Fruit fly (Drosophila melanogaster) whole organism, prepupa: ENCODE data around the gene Ser.

ENCODE experiments used
- Blimp-1 ChIP-seq: fragments of 200-800 bp; sonication (Bioruptor generic); optimal IDR thresholded peaks from 3 replicates; lab custom pipeline; 2017; ENCODE audit warnings: missing biosample characterization, missing genetic modification characterization, mild to moderate bottlenecking, moderate library complexity, missing genetic modification reagents
- CG11294 ChIP-seq: fragments of 200-800 bp; sonication (Bioruptor generic); IDR thresholded peaks from 2 replicates; pipeline ENCODE4 v1.3.6; 2022; ENCODE audit warnings: missing biosample characterization, missing genetic modification characterization
- CG11762 ChIP-seq: fragments of 200-800 bp; sonication (Bioruptor generic); optimal IDR thresholded peaks from 3 replicates; lab custom pipeline; 2016; ENCODE audit warnings: missing biosample characterization, missing genetic modification characterization; ENCODE audit not compliant: insufficient read depth
- CG11902 ChIP-seq: fragments of 200-800 bp; sonication (Bioruptor generic); optimal IDR thresholded peaks from 3 replicates; lab custom pipeline; 2016; ENCODE audit warnings: missing biosample characterization, missing genetic modification characterization
- CG15336 ChIP-seq: fragments of 200-800 bp; sonication (Bioruptor generic); IDR thresholded peaks from 2 replicates; pipeline ENCODE4 v1.3.6; 2022; ENCODE audit warnings: missing biosample characterization, missing genetic modification characterization
- CG1621 ChIP-seq: fragments of 200-800 bp; sonication (Bioruptor generic); optimal IDR thresholded peaks from 3 replicates; lab custom pipeline; 2018; ENCODE audit warnings: missing biosample characterization, mild to moderate bottlenecking, missing genetic modification characterization
- CG16779 ChIP-seq: fragments of 200-800 bp; sonication (Bioruptor generic); optimal IDR thresholded peaks from 3 replicates; lab custom pipeline; 2017; ENCODE audit warnings: missing biosample characterization, mild to moderate bottlenecking, missing genetic modification characterization
- CG31627 ChIP-seq: fragments of 200-800 bp; sonication (Bioruptor generic); optimal IDR thresholded peaks from 3 replicates; lab custom pipeline; 2016; ENCODE audit warnings: missing biosample characterization, missing genetic modification characterization
- CG32006 ChIP-seq: fragments of 200-800 bp; sonication (Bioruptor generic); optimal IDR thresholded peaks from 3 replicates; lab custom pipeline; 2017; ENCODE audit warnings: missing biosample characterization, mild to moderate bottlenecking, missing genetic modification characterization
- CG34406 ChIP-seq: fragments of 200-800 bp; sonication (Bioruptor generic); optimal IDR thresholded peaks from 3 replicates; lab custom pipeline; 2016; ENCODE audit warnings: missing biosample characterization, missing genetic modification characterization
- CG3919 ChIP-seq: fragments of 200-800 bp; sonication (Bioruptor generic); optimal IDR thresholded peaks from 3 replicates; lab custom pipeline; 2016; ENCODE audit warnings: missing biosample characterization, missing genetic modification characterization
- CG4318 ChIP-seq: fragments of 200-800 bp; sonication (Bioruptor generic); optimal IDR thresholded peaks from 3 replicates; lab custom pipeline; 2017; ENCODE audit warnings: missing biosample characterization, mild to moderate bottlenecking, missing genetic modification characterization
- CG6163 ChIP-seq: fragments of 200-800 bp; sonication (Bioruptor generic); IDR thresholded peaks from 3 replicates; pipeline ENCODE4 v1.3.6; 2022; ENCODE audit warnings: missing biosample characterization, missing genetic modification characterization
- CG6792 ChIP-seq: fragments of 200-800 bp; sonication (Bioruptor generic); optimal IDR thresholded peaks from 3 replicates; lab custom pipeline; 2016; ENCODE audit warnings: missing biosample characterization, missing genetic modification characterization
- CG7368 ChIP-seq: fragments of 200-800 bp; sonication (Bioruptor generic); optimal IDR thresholded peaks from 3 replicates; lab custom pipeline; 2016; ENCODE audit warnings: missing biosample characterization, missing genetic modification characterization
- CG8119 ChIP-seq: fragments of 200-800 bp; sonication (Bioruptor generic); IDR thresholded peaks from 3 replicates; pipeline ENCODE4 v1.3.6; 2022; ENCODE audit warnings: missing biosample characterization, missing genetic modification characterization
- CG9139 ChIP-seq: fragments of 200-800 bp; sonication (Bioruptor generic); optimal IDR thresholded peaks from 3 replicates; lab custom pipeline; 2017; ENCODE audit warnings: missing biosample characterization, mild to moderate bottlenecking, missing genetic modification characterization
- Eip75B ChIP-seq: fragments of 200-800 bp; sonication (Bioruptor generic); optimal IDR thresholded peaks from 3 replicates; lab custom pipeline; 2016; ENCODE audit warnings: missing biosample characterization, missing genetic modification characterization
- Eip78C ChIP-seq: fragments of 200-800 bp; sonication (Bioruptor generic); peaks from one replicate; lab custom pipeline; 2016; ENCODE audit warnings: missing biosample characterization, missing genetic modification characterization
- Eip93F ChIP-seq: fragments of 200-800 bp; sonication (Bioruptor generic); optimal IDR thresholded peaks from 2 replicates; lab custom pipeline; 2016; ENCODE audit warnings: missing biosample characterization, mild to moderate bottlenecking, missing genetic modification characterization
- Ets21C ChIP-seq: fragments of 200-800 bp; sonication (Bioruptor generic); optimal IDR thresholded peaks from 3 replicates; lab custom pipeline; 2016; ENCODE audit warnings: missing biosample characterization, missing genetic modification characterization
- Ets96B ChIP-seq: fragments of 200-800 bp; optimal IDR thresholded peaks from 2 replicates; lab custom pipeline; 2019; ENCODE audit warnings: missing biosample characterization, mild to moderate bottlenecking, missing genetic modification characterization, moderate library complexity
- Gug ChIP-seq: fragments of 200-800 bp; sonication (Bioruptor generic); IDR thresholded peaks from 2 replicates; pipeline ENCODE4 v1.3.6; 2022; ENCODE audit warnings: missing biosample characterization, missing genetic modification characterization
- Hr38 ChIP-seq: sonication (Bioruptor generic); optimal IDR thresholded peaks from 2 replicates; lab custom pipeline; 2016; ENCODE audit warnings: missing biosample characterization, missing genetic modification characterization
- Hr4 ChIP-seq: fragments of 200-800 bp; sonication (Bioruptor generic); optimal IDR thresholded peaks from 3 replicates; lab custom pipeline; 2016; ENCODE audit warnings: missing biosample characterization, missing genetic modification characterization
- Lpt ChIP-seq: fragments of 200-800 bp; sonication (Bioruptor generic); optimal IDR thresholded peaks from 3 replicates; lab custom pipeline; 2016; ENCODE audit warnings: missing biosample characterization, missing genetic modification characterization
- Met ChIP-seq: fragments of 200-800 bp; sonication (Bioruptor generic); optimal IDR thresholded peaks from 3 replicates; lab custom pipeline; 2016; ENCODE audit warnings: missing biosample characterization, missing genetic modification characterization
- OdsH ChIP-seq: fragments of 200-800 bp; sonication (Bioruptor generic); optimal IDR thresholded peaks from 3 replicates; lab custom pipeline; 2016; ENCODE audit warnings: missing biosample characterization, missing genetic modification characterization
- Smox ChIP-seq: fragments of 200-800 bp; sonication (Bioruptor generic); optimal IDR thresholded peaks from 3 replicates; lab custom pipeline; 2016; ENCODE audit warnings: missing biosample characterization, missing genetic modification characterization
- Sox102F ChIP-seq: fragments of 200-800 bp; sonication (Bioruptor generic); optimal IDR thresholded peaks from 2 replicates; lab custom pipeline; 2016; ENCODE audit warnings: missing biosample characterization, mild to moderate bottlenecking, missing genetic modification characterization
- Sox15 ChIP-seq: fragments of 200-800 bp; sonication (Bioruptor generic); optimal IDR thresholded peaks from 3 replicates; lab custom pipeline; 2016; ENCODE audit warnings: missing biosample characterization, missing genetic modification characterization
- achi ChIP-seq: fragments of 200-800 bp; sonication (Bioruptor generic); optimal IDR thresholded peaks from 3 replicates; lab custom pipeline; 2016; ENCODE audit warnings: missing biosample characterization, missing genetic modification characterization
- acj6 ChIP-seq: fragments of 200-800 bp; sonication (Bioruptor generic); optimal IDR thresholded peaks from 3 replicates; lab custom pipeline; 2016; ENCODE audit warnings: missing biosample characterization, missing genetic modification characterization
- cyc ChIP-seq: fragments of 200-800 bp; sonication (Bioruptor generic); optimal IDR thresholded peaks from 3 replicates; lab custom pipeline; 2016; ENCODE audit warnings: missing biosample characterization, missing genetic modification characterization
- dac ChIP-seq: fragments of 200-800 bp; sonication (Bioruptor generic); optimal IDR thresholded peaks from 2 replicates; lab custom pipeline; 2017; ENCODE audit warnings: missing biosample characterization, mild to moderate bottlenecking, missing genetic modification characterization
- dsx ChIP-seq: fragments of 200-800 bp; optimal IDR thresholded peaks from 3 replicates; lab custom pipeline; 2019; ENCODE audit warnings: missing biosample characterization, mild to moderate bottlenecking, missing genetic modification characterization, moderate library complexity; ENCODE audit not compliant: poor library complexity, severe bottlenecking
- eg ChIP-seq: fragments of 200-800 bp; sonication (Bioruptor generic); IDR thresholded peaks from 3 replicates; pipeline ENCODE4 v1.3.6; 2022; ENCODE audit warnings: missing biosample characterization, missing genetic modification characterization
- esn ChIP-seq: fragments of 200-800 bp; sonication (Bioruptor generic); optimal IDR thresholded peaks from 2 replicates; lab custom pipeline; 2016; ENCODE audit warnings: missing biosample characterization, mild to moderate bottlenecking, missing genetic modification characterization, moderate library complexity
- fd59A ChIP-seq: fragments of 200-800 bp; sonication (Bioruptor generic); optimal IDR thresholded peaks from 2 replicates; lab custom pipeline; 2017; ENCODE audit warnings: missing biosample characterization, mild to moderate bottlenecking, missing genetic modification characterization, missing genetic modification reagents
- fd85E ChIP-seq: fragments of 200-800 bp; sonication (Bioruptor generic); optimal IDR thresholded peaks from 3 replicates; lab custom pipeline; 2016; ENCODE audit warnings: missing biosample characterization, missing genetic modification characterization
- net ChIP-seq: fragments of 200-800 bp; sonication (Bioruptor generic); optimal IDR thresholded peaks from 3 replicates; lab custom pipeline; 2016; ENCODE audit warnings: missing biosample characterization, missing genetic modification characterization
- pdm3 ChIP-seq: fragments of 200-800 bp; sonication (Bioruptor generic); optimal IDR thresholded peaks from 3 replicates; lab custom pipeline; 2016; ENCODE audit warnings: missing biosample characterization, missing genetic modification characterization
- salr ChIP-seq, 2 experiments: fragments of 200-800 bp; sonication (Bioruptor generic); optimal IDR thresholded peaks; 3 replicates each; lab custom pipeline; 2016 to 2018; ENCODE audit warnings: missing biosample characterization in 2 of 2, missing genetic modification characterization in 2 of 2, mild to moderate bottlenecking in 1 of 2
- spab ChIP-seq: fragments of 200-800 bp; sonication (Bioruptor generic); optimal IDR thresholded peaks from 2 replicates; lab custom pipeline; 2017; ENCODE audit warnings: missing biosample characterization, mild to moderate bottlenecking, missing genetic modification characterization, missing genetic modification reagents
- ss ChIP-seq, 2 experiments: fragments of 200-800 bp; sonication (Bioruptor generic); optimal IDR thresholded peaks; 2 replicates in 1 of 2; 3 replicates in 1 of 2; lab custom pipeline; 2017 to 2018; ENCODE audit warnings: mild to moderate bottlenecking in 2 of 2, missing biosample characterization in 2 of 2, missing genetic modification characterization in 2 of 2, moderate library complexity in 1 of 2
- svp ChIP-seq: fragments of 200-800 bp; sonication (Bioruptor generic); peaks from one replicate; lab custom pipeline; 2016; ENCODE audit warnings: missing biosample characterization, missing genetic modification characterization
- topi ChIP-seq: fragments of 200-800 bp; sonication (Bioruptor generic); optimal IDR thresholded peaks from 3 replicates; lab custom pipeline; 2016; ENCODE audit warnings: missing biosample characterization, missing genetic modification characterization
- vri ChIP-seq: fragments of 200-800 bp; sonication (Bioruptor generic); optimal IDR thresholded peaks from 3 replicates; lab custom pipeline; 2016; ENCODE audit warnings: missing biosample characterization, mild to moderate bottlenecking, missing genetic modification characterization

The Ser gene

dm6 chr3R:27177567-27177966 lies 16.5 kb downstream of the Ser start (continued):
- TF ChIP-seq CG6163 (GFP tag; lab: Robert Waterston, UW) (no peak), fd59A (GFP tag; lab: Kevin White, UChicago) (peak; percentile 35), net (GFP tag; lab: Kevin White, UChicago) (peak; percentile 18), CG3919 (GFP tag; lab: Kevin White, UChicago) (peak; percentile 39), CG6792 (GFP tag; lab: Kevin White, UChicago) (peak; percentile 48), dsx (GFP tag; lab: Kevin White, UChicago) (peak; percentile 46), Hr38 (no peak), acj6 (GFP tag; lab: Kevin White, UChicago) (peak; percentile 56), dac (no peak), Ets21C (GFP tag; lab: Kevin White, UChicago) (no peak), CG9139 (no peak), cyc (peak; percentile 13), Blimp-1 (GFP tag; lab: Kevin White, UChicago) (peak; percentile 8), CG7368 (no peak), CG34406 (GFP tag; lab: Kevin White, UChicago) (peak; percentile 42), CG16779 (no peak), CG4318 (GFP tag; lab: Kevin White, UChicago) (no peak), CG1621 (tag; lab: Kevin White, UChicago) (peak; percentile 4)

- TF ChIP-seq spab (peak; percentile 37), fd85E (GFP tag; lab: Kevin White, UChicago) (no peak), CG31627 (GFP tag; lab: Kevin White, UChicago) (peak; percentile 12), CG8119 (GFP tag; lab: Robert Waterston, UW) (peak; percentile 67; the same call in 2 of the 3 replicates), CG11902 (GFP tag; lab: Kevin White, UChicago) (no peak), dac (no peak), pdm3 (GFP tag; lab: Kevin White, UChicago) (peak; percentile 33), Sox15 (no peak), CG32006 (GFP tag; lab: Kevin White, UChicago) (peak; percentile 66), Eip93F (GFP tag; lab: Kevin White, UChicago) (no peak), CG16779 (peak; percentile 13), CG34406 (GFP tag; lab: Kevin White, UChicago) (peak; percentile 21), CG7368 (no peak), Smox (GFP tag; lab: Kevin White, UChicago) (peak; percentile 36), topi (GFP tag; lab: Kevin White, UChicago) (peak; percentile 27), Ets21C (GFP tag; lab: Kevin White, UChicago) (no peak), Eip78C (GFP tag; lab: Kevin White, UChicago) (peak; percentile 81), Eip75B (GFP tag; lab: Kevin White, UChicago) (peak; percentile 9), vri (GFP tag; lab: Kevin White, UChicago) (no peak), achi (GFP tag; lab: Kevin White, UChicago) (peak; percentile 68), CG4318 (GFP tag; lab: Kevin White, UChicago) (peak; percentile 48), acj6 (GFP tag; lab: Kevin White, UChicago) (peak; percentile 29), salr (GFP tag; optimal IDR thresholded peaks at IDR 0.05; lab: Kevin White, UChicago) (no peak), eg (no peak), fd59A (GFP tag; lab: Kevin White, UChicago) (peak; percentile 57), Hr4 (peak; percentile 53), Met (GFP tag; lab: Kevin White, UChicago) (peak; percentile 28), Sox102F (GFP tag; lab: Kevin White, UChicago) (peak; percentile 32), svp (GFP tag; lab: Kevin White, UChicago) (peak; percentile 67), Gug (GFP tag; lab: Robert Waterston, UW) (no peak), dsx (GFP tag; lab: Kevin White, UChicago) (no peak), CG11762 (GFP tag; lab: Kevin White, UChicago) (peak; percentile 18), Blimp-1 (GFP tag; lab: Kevin White, UChicago) (peak; percentile 49), CG15336 (GFP tag; lab: Robert Waterston, UW) (peak; percentile 63), CG1621 (tag; lab: Kevin White, UChicago) (no peak), Ets96B (tag; lab: Kevin White, UChicago) (peak; percentile 37), OdsH (GFP tag; lab: Kevin White, UChicago) (peak; percentile 25), CG3919 (GFP tag; lab: Kevin White, UChicago) (peak; percentile 50), CG6163 (GFP tag; lab: Robert Waterston, UW) (no peak), CG9139 (no peak), ss (GFP tag; optimal IDR thresholded peaks at IDR 0.05; lab: Kevin White, UChicago) (peak in 1 of 2 experiments; percentile 32), esn (GFP tag; lab: Kevin White, UChicago) (peak; percentile 42), CG11294 (GFP tag; lab: Robert Waterston, UW) (0 out of 2 replicates have a peak, but pooled peaks have one; percentile 8), cyc (peak; percentile 31), Lpt (peak; percentile 8)
Measured at dm6 chr3R:27175710-27176109, 18.4 kb downstream of the Ser start.
